Fruit fly (Drosophila melanogaster): ENCODE results near the gene CG32987.

Gene CG32987

dm6 chr2L:8834806-8835483 is 28.7 kb upstream of the CG32987 start:
- TF ChIP-seq Snoo (tag; optimal IDR thresholded peaks at IDR 0.05) (peak; percentile 57), CG17806 (tag; optimal IDR thresholded peaks at IDR 0.05) (peak; percentile 33), CG8159 (tag; optimal IDR thresholded peaks at IDR 0.05) (peak; percentile 57), CG9948 (tag; optimal IDR thresholded peaks at IDR 0.05) (peak; percentile 53), EcR (GFP tag; optimal IDR thresholded peaks at IDR 0.05) (no peak), Pif1B (GFP tag; optimal IDR thresholded peaks at IDR 0.05) (peak; percentile 89), fd96Ca (GFP tag; IDR thresholded peaks at IDR 0.05) (peak; percentile 58; the same call in 1 of the 3 replicates), gl (tag; optimal IDR thresholded peaks at IDR 0.05) (no peak), CG10348 (GFP tag; IDR thresholded peaks at IDR 0.05) (no peak), CG15710 (tag; optimal IDR thresholded peaks at IDR 0.05) (peak; percentile 67), CG34367 (tag; optimal IDR thresholded peaks at IDR 0.05) (peak; percentile 50), CG32121 (GFP tag; IDR thresholded peaks at IDR 0.05) (no peak), CG4496 (GFP tag; IDR thresholded peaks at IDR 0.05) (no peak), CG8301 (tag; optimal IDR thresholded peaks at IDR 0.05) (no peak), CG14655 (GFP tag; optimal IDR thresholded peaks at IDR 0.05) (peak; percentile 42), Pif1A (GFP tag; optimal IDR thresholded peaks at IDR 0.05) (peak; percentile 52), rn (GFP tag; IDR thresholded peaks at IDR 0.05) (no peak), D1 (tag; optimal IDR thresholded peaks at IDR 0.05) (no peak), CG12605 (GFP tag; IDR thresholded peaks at IDR 0.05) (peak; percentile 74), Ets98B (GFP tag; IDR thresholded peaks at IDR 0.05) (no peak), CG13204 (GFP tag; optimal IDR thresholded peaks at IDR 0.05) (no peak)

- TF ChIP-seq gl (tag; optimal IDR thresholded peaks at IDR 0.05) (no peak), Pif1A (GFP tag; optimal IDR thresholded peaks at IDR 0.05) (no peak)
Measured at dm6 chr2L:8839193-8839592, 24.4 kb upstream of the CG32987 start.

dm6 chr2L:8840717-8841116 is 22.9 kb upstream of the CG32987 start:
- TF ChIP-seq Pif1B (GFP tag; optimal IDR thresholded peaks at IDR 0.05) (no peak), CG17806 (tag; optimal IDR thresholded peaks at IDR 0.05) (no peak), Ets98B (GFP tag; IDR thresholded peaks at IDR 0.05) (no peak), CG12605 (GFP tag; IDR thresholded peaks at IDR 0.05) (no peak), Snoo (tag; optimal IDR thresholded peaks at IDR 0.05) (no peak), CG10348 (GFP tag; IDR thresholded peaks at IDR 0.05) (no peak), CG9948 (tag; optimal IDR thresholded peaks at IDR 0.05) (no peak), CG32121 (GFP tag; IDR thresholded peaks at IDR 0.05) (no peak), CG13204 (GFP tag; optimal IDR thresholded peaks at IDR 0.05) (no peak)

dm6 chr2L:8841490-8842261 is 21.9 kb upstream of the CG32987 start:
- TF ChIP-seq CG12605 (GFP tag; IDR thresholded peaks at IDR 0.05): no peak
- no peak for TF ChIP-seq CG8301 (tag; optimal IDR thresholded peaks at IDR 0.05)
- TF ChIP-seq CG9948 (tag; optimal IDR thresholded peaks at IDR 0.05): no peak
- no peak for TF ChIP-seq Pif1A (GFP tag; optimal IDR thresholded peaks at IDR 0.05)
- no peak for TF ChIP-seq CG17806 (tag; optimal IDR thresholded peaks at IDR 0.05)
- no peak for TF ChIP-seq CG15710 (tag; optimal IDR thresholded peaks at IDR 0.05)
- TF ChIP-seq CG13204 (GFP tag; optimal IDR thresholded peaks at IDR 0.05): no peak
- no peak for TF ChIP-seq gl (tag; optimal IDR thresholded peaks at IDR 0.05)
- no peak for TF ChIP-seq Pif1B (GFP tag; optimal IDR thresholded peaks at IDR 0.05)
- TF ChIP-seq CG14655 (GFP tag; optimal IDR thresholded peaks at IDR 0.05): no peak
- no peak for TF ChIP-seq Ets98B (GFP tag; IDR thresholded peaks at IDR 0.05)
- no peak for TF ChIP-seq CG4496 (GFP tag; IDR thresholded peaks at IDR 0.05)
- no peak for TF ChIP-seq CG8159 (tag; optimal IDR thresholded peaks at IDR 0.05)
- TF ChIP-seq EcR (GFP tag; optimal IDR thresholded peaks at IDR 0.05): no peak
- TF ChIP-seq rn (GFP tag; IDR thresholded peaks at IDR 0.05): no peak
- TF ChIP-seq fd96Ca (GFP tag; IDR thresholded peaks at IDR 0.05): no peak
- no peak for TF ChIP-seq Snoo (tag; optimal IDR thresholded peaks at IDR 0.05)
- no peak for TF ChIP-seq CG32121 (GFP tag; IDR thresholded peaks at IDR 0.05)
- no peak for TF ChIP-seq D1 (tag; optimal IDR thresholded peaks at IDR 0.05)

dm6 chr2L:8842262-8842561 is 21.4 kb upstream of the CG32987 start:
- TF ChIP-seq CG9948 (tag; optimal IDR thresholded peaks at IDR 0.05) (peak; percentile 37), CG8301 (tag; optimal IDR thresholded peaks at IDR 0.05) (peak; percentile 15), CG12605 (GFP tag; IDR thresholded peaks at IDR 0.05) (no peak), CG8159 (tag; optimal IDR thresholded peaks at IDR 0.05) (peak; percentile 22), CG17806 (tag; optimal IDR thresholded peaks at IDR 0.05) (peak; percentile 26), Pif1A (GFP tag; optimal IDR thresholded peaks at IDR 0.05) (peak; percentile 6), gl (tag; optimal IDR thresholded peaks at IDR 0.05) (no peak), CG14655 (GFP tag; optimal IDR thresholded peaks at IDR 0.05) (peak; percentile 43)

dm6 chr2L:8843593-8843992 is 20.0 kb upstream of the CG32987 start:
- TF ChIP-seq Pif1B (GFP tag; optimal IDR thresholded peaks at IDR 0.05): no peak
- TF ChIP-seq CG32121 (GFP tag; IDR thresholded peaks at IDR 0.05): no peak
- TF ChIP-seq CG13204 (GFP tag; optimal IDR thresholded peaks at IDR 0.05): no peak
- no peak for TF ChIP-seq rn (GFP tag; IDR thresholded peaks at IDR 0.05)
- no peak for TF ChIP-seq D1 (tag; optimal IDR thresholded peaks at IDR 0.05)
- no peak for TF ChIP-seq gl (tag; optimal IDR thresholded peaks at IDR 0.05)
- TF ChIP-seq Snoo (tag; optimal IDR thresholded peaks at IDR 0.05): no peak
- no peak for TF ChIP-seq CG17806 (tag; optimal IDR thresholded peaks at IDR 0.05)
- TF ChIP-seq CG14655 (GFP tag; optimal IDR thresholded peaks at IDR 0.05): no peak
- no peak for TF ChIP-seq CG9948 (tag; optimal IDR thresholded peaks at IDR 0.05)
- TF ChIP-seq CG8301 (tag; optimal IDR thresholded peaks at IDR 0.05): no peak
- TF ChIP-seq Pif1A (GFP tag; optimal IDR thresholded peaks at IDR 0.05): no peak
- no peak for TF ChIP-seq Ets98B (GFP tag; IDR thresholded peaks at IDR 0.05)
- TF ChIP-seq EcR (GFP tag; optimal IDR thresholded peaks at IDR 0.05): no peak
- TF ChIP-seq fd96Ca (GFP tag; IDR thresholded peaks at IDR 0.05): no peak
- no peak for TF ChIP-seq CG34367 (tag; optimal IDR thresholded peaks at IDR 0.05)
- no peak for TF ChIP-seq CG4496 (GFP tag; IDR thresholded peaks at IDR 0.05)
- TF ChIP-seq CG10348 (GFP tag; IDR thresholded peaks at IDR 0.05): no peak
